Worm (Caenorhabditis elegans): Measurements from ENCODE around the gene gfi-3.
A peak's percentile ranks its signal among the peaks of the same experiment; 100 is the strongest.
"Not testable (repeated sequence)": the region's sequence is repeated elsewhere in the genome, so short reads cannot be mapped to it uniquely, and the experiment has no call there.

The gfi-3 gene

ce11 chrX:14525081-14525324 lies 44.6 kb downstream of the gfi-3 start, which contains the start of gene nspc-17:
Gene nspc-17, minus strand, starts transcription at chrX:14525181.
- TF ChIP-seq unc-62 (GFP tag; optimal IDR thresholded peaks at IDR 0.05); hrde-1 (tag; optimal IDR thresholded peaks at IDR 0.05; ENCODE audit: borderline replicate concordance); Y53G8AR.9 (GFP tag; conservative IDR thresholded peaks at IDR 0.05): not testable (repeated sequence)

- peak; percentile 78 to 95 for TF ChIP-seq let-607 (tag; optimal IDR thresholded peaks at IDR 0.05)
- TF ChIP-seq madf-3 (GFP tag; IDR thresholded peaks at IDR 0.05): peak; percentile 88
- TF ChIP-seq egrh-3 (GFP tag; IDR thresholded peaks at IDR 0.05): no peak
- no peak for TF ChIP-seq ceh-40 (GFP tag; IDR thresholded peaks at IDR 0.05)
- TF ChIP-seq egl-18 (GFP tag; IDR thresholded peaks at IDR 0.05): peak; percentile 97
- TF ChIP-seq Y53F4B.3 (GFP tag; IDR thresholded peaks at IDR 0.05): no peak
- peak; percentile 85 for TF ChIP-seq lin-26 (GFP tag; IDR thresholded peaks at IDR 0.05)
- TF ChIP-seq nfyb-1 (GFP tag; IDR thresholded peaks at IDR 0.05): peak; percentile 99
- TF ChIP-seq tbx-9 (tag; optimal IDR thresholded peaks at IDR 0.05; ENCODE audit: borderline replicate concordance): no peak
- TF ChIP-seq madf-10 (tag; optimal IDR thresholded peaks at IDR 0.05): peak; percentile 97
- TF ChIP-seq hsf-1 (GFP tag; IDR thresholded peaks at IDR 0.05): no peak
- TF ChIP-seq efl-1 (GFP tag; optimal IDR thresholded peaks at IDR 0.05): peak; percentile 27
- no peak for TF ChIP-seq xnd-1 (tag; optimal IDR thresholded peaks at IDR 0.05)
- peak; percentile 66 for TF ChIP-seq mxl-1 (tag; optimal IDR thresholded peaks at IDR 0.05)
- TF ChIP-seq Y53G8AR.9 (GFP tag; conservative IDR thresholded peaks at IDR 0.05): peak; percentile 98
- TF ChIP-seq hmg-1.2 (GFP tag; IDR thresholded peaks at IDR 0.05): peak; percentile 87
- peak; percentile 98 for TF ChIP-seq C06A6.2 (GFP tag; conservative IDR thresholded peaks at IDR 0.05)
- peak; percentile 32 for TF ChIP-seq F33H1.4 (GFP tag; IDR thresholded peaks at IDR 0.05)
- no peak for TF ChIP-seq ceh-91 (GFP tag; IDR thresholded peaks at IDR 0.05)
- peak; percentile 98 for TF ChIP-seq F23B12.7 (tag; optimal IDR thresholded peaks at IDR 0.05; ENCODE audit: insufficient read depth)
- TF ChIP-seq ztf-18 (tag; optimal IDR thresholded peaks at IDR 0.05): peak; percentile 80
- TF ChIP-seq B0019.2 (GFP tag; conservative IDR thresholded peaks at IDR 0.05): no peak
- TF ChIP-seq Y95B8A.8 (GFP tag; IDR thresholded peaks at IDR 0.05): 0 out of 2 replicates have a peak, but pooled peaks have one; percentile 64
- peak; percentile 79 for TF ChIP-seq tbp1 (GFP tag; optimal IDR thresholded peaks at IDR 0.05)
- TF ChIP-seq pha-4 (tag; optimal IDR thresholded peaks at IDR 0.05): peak; percentile 40
- no peak for TF ChIP-seq ceh-58 (GFP tag; IDR thresholded peaks at IDR 0.05)
- peak; percentile 100 for TF ChIP-seq Y56A3A.18 (GFP tag; IDR thresholded peaks at IDR 0.05)
- TF ChIP-seq K12H6.12 (tag; optimal IDR thresholded peaks at IDR 0.05): peak; percentile 98
- peak; percentile 95 for TF ChIP-seq ztf-3 (GFP tag; optimal IDR thresholded peaks at IDR 0.05)
- peak; percentile 66 for TF ChIP-seq lsy-27 (tag; optimal IDR thresholded peaks at IDR 0.05; ENCODE audit: borderline replicate concordance, insufficient read depth)
- peak; percentile 61; the same call in 1 of the 2 replicates for TF ChIP-seq attf-6 (GFP tag; IDR thresholded peaks at IDR 0.05)
- TF ChIP-seq lin-40 (tag; optimal IDR thresholded peaks at IDR 0.05): peak; percentile 100
- TF ChIP-seq ets-4 (GFP tag; optimal IDR thresholded peaks at IDR 0.05): peak; percentile 93
- peak; percentile 59 for TF ChIP-seq die-1 (tag; optimal IDR thresholded peaks at IDR 0.05)
- no peak for TF ChIP-seq ama-1 (optimal IDR thresholded peaks at IDR 0.05)
- TF ChIP-seq ama-1 (GFP tag; optimal IDR thresholded peaks at IDR 0.05): peak in 1 of 2 experiments; percentile 92
- TF ChIP-seq nfya-1 (tag; optimal IDR thresholded peaks at IDR 0.05; ENCODE audit: borderline replicate concordance, insufficient read depth): no peak
- no peak for TF ChIP-seq D2030.7 (GFP tag; IDR thresholded peaks at IDR 0.05)
- peak; percentile 87 for TF ChIP-seq nhr-179 (tag; optimal IDR thresholded peaks at IDR 0.05)
- peak; percentile 82 for TF ChIP-seq cebp-1 (GFP tag; IDR thresholded peaks at IDR 0.05)
- TF ChIP-seq cebp-1 (tag; optimal IDR thresholded peaks at IDR 0.05): peak; percentile 98
- TF ChIP-seq lsl-1 (GFP tag; optimal IDR thresholded peaks at IDR 0.05): peak; percentile 18
Measured at ce11 chrX:14525325-14526305, 45.2 kb downstream of the gfi-3 start.
